Worm (Caenorhabditis elegans) whole organism, midembryonic: Measurements from ENCODE around the gene wee-1.3.

Source experiments
- cog-1 ChIP-seq: sonication (generic microtip); optimal IDR thresholded peaks from 2 replicates; lab custom pipeline; 2016; ENCODE audit warnings: missing genetic modification characterization, missing compliant biosample characterization
- flt-1 ChIP-seq: fragments of 200-800 bp; sonication (Bioruptor generic); IDR thresholded peaks from 2 replicates; pipeline ENCODE4 v1.3.6; 2022; ENCODE audit warnings: missing genetic modification characterization, missing compliant biosample characterization
- ztf-29 ChIP-seq: fragments of 200-800 bp; sonication (Bioruptor generic); IDR thresholded peaks from 2 replicates; pipeline ENCODE4 v1.3.6; 2022; ENCODE audit warnings: missing genetic modification reagents, missing genetic modification characterization, missing compliant biosample characterization

ce11 chrII:9713083-9713482 lies 3.2 kb downstream of the wee-1.3 start:
- no peak for TF ChIP-seq ztf-29 (GFP tag; lab: Robert Waterston, UW)
- TF ChIP-seq flt-1 (GFP tag; lab: Robert Waterston, UW): no peak
- TF ChIP-seq cog-1 (tag; lab: Kevin White, UChicago): no peak
